Fruit fly (Drosophila melanogaster) whole organism, embryonic: ENCODE measurements around the gene TTLL4A.

ENCODE experiments used
- CG11093 ChIP-seq: fragments of 200-800 bp; sonication (Bioruptor generic); IDR thresholded peaks from 3 replicates; pipeline ENCODE4 v1.3.6; 2022; ENCODE audit warnings: missing biosample characterization, missing genetic modification characterization
- CG13424 ChIP-seq: fragments of 200-800 bp; sonication (Bioruptor generic); optimal IDR thresholded peaks from 2 replicates; lab custom pipeline; 2019; ENCODE audit warnings: missing biosample characterization, mild to moderate bottlenecking, missing genetic modification characterization, moderate library complexity
- CG15073 ChIP-seq: fragments of 200-800 bp; sonication (Bioruptor generic); optimal IDR thresholded peaks from 2 replicates; lab custom pipeline; 2016; ENCODE audit warnings: missing biosample characterization, missing genetic modification characterization
- CG1529 ChIP-seq: fragments of 200-800 bp; sonication (Bioruptor generic); optimal IDR thresholded peaks from 3 replicates; lab custom pipeline; 2018; ENCODE audit warnings: missing biosample characterization, missing genetic modification characterization
- CG15696 ChIP-seq: fragments of 200-800 bp; sonication (Bioruptor generic); optimal IDR thresholded peaks from 2 replicates; lab custom pipeline; 2019; ENCODE audit warnings: missing biosample characterization, mild to moderate bottlenecking, missing genetic modification characterization, moderate library complexity
- CG16779 ChIP-seq: fragments of 200-800 bp; sonication (Bioruptor generic); IDR thresholded peaks from 2 replicates; pipeline ENCODE4 v1.3.6; 2022; ENCODE audit warnings: missing biosample characterization, missing genetic modification characterization
- CG17359 ChIP-seq: fragments of 200-800 bp; sonication (Bioruptor generic); optimal IDR thresholded peaks from 3 replicates; lab custom pipeline; 2018; ENCODE audit warnings: missing biosample characterization, mild to moderate bottlenecking, missing genetic modification characterization, moderate library complexity
- CG32532 ChIP-seq: fragments of 200-800 bp; sonication (Bioruptor generic); IDR thresholded peaks from 2 replicates; pipeline ENCODE4 v1.3.6; 2022; ENCODE audit warnings: missing biosample characterization, missing genetic modification characterization
- CG3281 ChIP-seq: fragments of 200-800 bp; sonication (Bioruptor generic); optimal IDR thresholded peaks from 3 replicates; lab custom pipeline; 2017; ENCODE audit warnings: missing biosample characterization, mild to moderate bottlenecking, missing genetic modification characterization
- CG33557 ChIP-seq: fragments of 200-800 bp; sonication (Bioruptor generic); optimal IDR thresholded peaks from 2 replicates; lab custom pipeline; 2019; ENCODE audit warnings: missing biosample characterization, mild to moderate bottlenecking, missing genetic modification characterization, moderate library complexity
- CG34376 ChIP-seq: fragments of 200-800 bp; sonication (Bioruptor generic); optimal IDR thresholded peaks from 2 replicates; lab custom pipeline; 2018; ENCODE audit warnings: missing biosample characterization, mild to moderate bottlenecking, missing genetic modification characterization
- CG3847 ChIP-seq: fragments of 200-800 bp; sonication (Bioruptor generic); IDR thresholded peaks from 2 replicates; pipeline ENCODE4 v1.3.6; 2022; ENCODE audit warnings: missing biosample characterization, missing genetic modification characterization
- CG43689 ChIP-seq: fragments of 200-800 bp; sonication (Bioruptor generic); IDR thresholded peaks from 2 replicates; pipeline ENCODE4 v1.3.6; 2022; ENCODE audit warnings: missing biosample characterization, missing genetic modification characterization
- CG5245 ChIP-seq: fragments of 200-800 bp; sonication (Bioruptor generic); optimal IDR thresholded peaks from 3 replicates; lab custom pipeline; 2016; ENCODE audit warnings: missing biosample characterization, missing genetic modification characterization
- CG6791 ChIP-seq: fragments of 200-800 bp; sonication (Bioruptor generic); IDR thresholded peaks from 3 replicates; pipeline ENCODE4 v1.3.6; 2022; ENCODE audit warnings: missing biosample characterization, missing genetic modification characterization; ENCODE audit not compliant: partially characterized antibody
- CG7745 ChIP-seq: fragments of 200-800 bp; sonication (Bioruptor generic); optimal IDR thresholded peaks from 2 replicates; lab custom pipeline; 2018; ENCODE audit warnings: missing biosample characterization, mild to moderate bottlenecking, missing genetic modification characterization, moderate library complexity
- CG9817 ChIP-seq: fragments of 200-800 bp; sonication (Bioruptor generic); optimal IDR thresholded peaks from 2 replicates; lab custom pipeline; 2018; ENCODE audit warnings: missing biosample characterization, mild to moderate bottlenecking, missing genetic modification characterization, moderate library complexity
- E2f2 ChIP-seq: fragments of 200-800 bp; sonication (Bioruptor generic); IDR thresholded peaks from 2 replicates; pipeline ENCODE4 v1.3.6; 2022; ENCODE audit warnings: missing biosample characterization, missing genetic modification characterization
- Fer1 ChIP-seq: fragments of 200-800 bp; sonication (Bioruptor generic); optimal IDR thresholded peaks from 2 replicates; lab custom pipeline; 2017; ENCODE audit warnings: missing biosample characterization, mild to moderate bottlenecking, missing genetic modification characterization
- Fer3 ChIP-seq: fragments of 200-800 bp; sonication (Bioruptor generic); optimal IDR thresholded peaks from 2 replicates; lab custom pipeline; 2018; ENCODE audit warnings: missing biosample characterization, mild to moderate bottlenecking, missing genetic modification characterization, moderate library complexity
- H15 ChIP-seq: fragments of 200-800 bp; sonication (Bioruptor generic); IDR thresholded peaks from 3 replicates; pipeline ENCODE4 v1.3.6; 2022; ENCODE audit warnings: missing biosample characterization, missing genetic modification characterization
- HLH3B ChIP-seq: fragments of 200-800 bp; sonication (Bioruptor generic); IDR thresholded peaks from 2 replicates; pipeline ENCODE4 v1.3.6; 2022; ENCODE audit warnings: missing biosample characterization, missing genetic modification characterization
- HmgD ChIP-seq: fragments of 200-800 bp; sonication (Bioruptor generic); optimal IDR thresholded peaks from 3 replicates; lab custom pipeline; 2016; ENCODE audit warnings: missing biosample characterization, missing genetic modification characterization
- Hr39 ChIP-seq: fragments of >200 bp; optimal IDR thresholded peaks from 2 replicates; lab custom pipeline; 2017
- Jarid2 ChIP-seq: fragments of 200-800 bp; sonication (Bioruptor generic); optimal IDR thresholded peaks from 3 replicates; lab custom pipeline; 2017; ENCODE audit warnings: mild to moderate bottlenecking, missing biosample characterization, missing genetic modification reagents, missing genetic modification characterization
- Lim3 ChIP-seq: fragments of 200-800 bp; sonication (Bioruptor generic); IDR thresholded peaks from 2 replicates; pipeline ENCODE4 v1.3.6; 2022; ENCODE audit warnings: missing biosample characterization, missing genetic modification characterization
- MESR4 ChIP-seq: fragments of 200-800 bp; sonication (Bioruptor generic); optimal IDR thresholded peaks from 2 replicates; lab custom pipeline; 2018; ENCODE audit warnings: missing biosample characterization, mild to moderate bottlenecking, missing genetic modification characterization, moderate library complexity
- Mes4 ChIP-seq: fragments of 200-800 bp; sonication (Bioruptor generic); optimal IDR thresholded peaks from 2 replicates; lab custom pipeline; 2016; ENCODE audit warnings: missing biosample characterization, missing genetic modification characterization
- NC2α ChIP-seq: fragments of 200-800 bp; sonication (Bioruptor generic); optimal IDR thresholded peaks from 2 replicates; lab custom pipeline; 2016; ENCODE audit warnings: missing biosample characterization, missing genetic modification characterization
- Usf ChIP-seq: fragments of 200-800 bp; sonication (Bioruptor generic); optimal IDR thresholded peaks from 2 replicates; lab custom pipeline; 2017; ENCODE audit warnings: missing genotype, missing biosample characterization, missing genetic modification characterization
- ab ChIP-seq: fragments of 200-800 bp; sonication (Bioruptor generic); optimal IDR thresholded peaks from 2 replicates; lab custom pipeline; 2016; ENCODE audit warnings: missing biosample characterization, missing genetic modification characterization
- abd-A ChIP-seq: fragments of 200-800 bp; sonication (Bioruptor generic); optimal IDR thresholded peaks from 3 replicates; lab custom pipeline; 2019; ENCODE audit warnings: missing biosample characterization, mild to moderate bottlenecking, missing genetic modification characterization, moderate library complexity
- ase ChIP-seq: fragments of 200-800 bp; sonication (Bioruptor generic); IDR thresholded peaks from 3 replicates; pipeline ENCODE4 v1.3.6; 2022; ENCODE audit warnings: missing biosample characterization, missing genetic modification characterization
- ash1 ChIP-seq: fragments of 200-800 bp; sonication (Bioruptor generic); optimal IDR thresholded peaks from 2 replicates; lab custom pipeline; 2018; ENCODE audit warnings: missing biosample characterization, mild to moderate bottlenecking, missing genetic modification characterization
- ato ChIP-seq: fragments of 200-800 bp; sonication (Bioruptor generic); IDR thresholded peaks from 2 replicates; pipeline ENCODE4 v1.3.6; 2022; ENCODE audit warnings: missing biosample characterization, missing genetic modification characterization; ENCODE audit not compliant: partially characterized antibody
- en ChIP-seq: fragments of 200-800 bp; sonication (Bioruptor generic); optimal IDR thresholded peaks from 2 replicates; lab custom pipeline; 2016; ENCODE audit warnings: missing biosample characterization, missing genetic modification characterization
- fd64A ChIP-seq: fragments of 200-800 bp; sonication (Bioruptor generic); optimal IDR thresholded peaks from 3 replicates; lab custom pipeline; 2018; ENCODE audit warnings: missing biosample characterization, mild to moderate bottlenecking, missing genetic modification characterization
- fru ChIP-seq: fragments of >200 bp; optimal IDR thresholded peaks from 2 replicates; lab custom pipeline; 2017
- fu2 ChIP-seq: fragments of 200-800 bp; sonication (Bioruptor generic); optimal IDR thresholded peaks from 2 replicates; lab custom pipeline; 2016; ENCODE audit warnings: missing biosample characterization, missing genetic modification characterization
- gro ChIP-seq: fragments of 200-800 bp; sonication (Bioruptor generic); optimal IDR thresholded peaks from 2 replicates; lab custom pipeline; 2016; ENCODE audit warnings: missing biosample characterization, missing genetic modification characterization
- knrl ChIP-seq: fragments of 200-800 bp; sonication (Bioruptor generic); IDR thresholded peaks from 3 replicates; pipeline ENCODE4 v1.3.6; 2022; ENCODE audit warnings: missing biosample characterization, missing genetic modification characterization; ENCODE audit not compliant: partially characterized antibody
- nerfin-1 ChIP-seq: fragments of 200-800 bp; sonication (Bioruptor generic); optimal IDR thresholded peaks from 3 replicates; lab custom pipeline; 2019; ENCODE audit warnings: missing biosample characterization, mild to moderate bottlenecking, missing genetic modification characterization, moderate library complexity
- nerfin-2 ChIP-seq: fragments of 200-800 bp; sonication (Bioruptor generic); IDR thresholded peaks from 2 replicates; pipeline ENCODE4 v1.3.6; 2022; ENCODE audit warnings: missing biosample characterization, missing genetic modification characterization; ENCODE audit not compliant: partially characterized antibody
- odd ChIP-seq: fragments of 200-800 bp; sonication (Bioruptor generic); optimal IDR thresholded peaks from 2 replicates; lab custom pipeline; 2017; ENCODE audit warnings: missing biosample characterization, mild to moderate bottlenecking, missing genetic modification characterization
- pan ChIP-seq, 4 experiments: fragments of >200 bp in 3 of 4; fragments of 200-800 bp in 1 of 4; sonication (Bioruptor generic) in 1 of 4; optimal IDR thresholded peaks in 3 of 4; IDR thresholded peaks in 1 of 4; 2 replicates each; pipeline versions ENCODE4 v1.3.6 to Lab custom; 2017 to 2022; ENCODE audit warnings: missing biosample characterization in 2 of 4, missing genetic modification characterization in 2 of 4, mixed read lengths in 1 of 4
- phol ChIP-seq: fragments of 200-800 bp; sonication (Bioruptor generic); optimal IDR thresholded peaks from 3 replicates; lab custom pipeline; 2018; ENCODE audit warnings: missing biosample characterization, mild to moderate bottlenecking, missing genetic modification characterization, moderate library complexity
- ranshi ChIP-seq: fragments of 200-800 bp; sonication (Bioruptor generic); IDR thresholded peaks from 2 replicates; pipeline ENCODE4 v1.3.6; 2022; ENCODE audit warnings: missing biosample characterization, missing genetic modification characterization
- scrt ChIP-seq: fragments of 200-800 bp; sonication (Bioruptor generic); optimal IDR thresholded peaks from 2 replicates; lab custom pipeline; 2018; ENCODE audit warnings: missing biosample characterization, mild to moderate bottlenecking, missing genetic modification characterization, moderate library complexity
- slou ChIP-seq: fragments of 200-800 bp; sonication (Bioruptor generic); optimal IDR thresholded peaks from 3 replicates; lab custom pipeline; 2016; ENCODE audit warnings: missing biosample characterization, missing genetic modification characterization
- vnd ChIP-seq: fragments of 200-800 bp; sonication (Bioruptor generic); IDR thresholded peaks from 3 replicates; pipeline ENCODE4 v1.3.6; 2022; ENCODE audit warnings: missing biosample characterization, missing genetic modification characterization; ENCODE audit not compliant: partially characterized antibody
- z ChIP-seq: fragments of 200-800 bp; sonication (Bioruptor generic); IDR thresholded peaks from 3 replicates; pipeline ENCODE4 v1.3.6; 2022; ENCODE audit warnings: missing biosample characterization, missing genetic modification characterization

The TTLL4A gene

DNA sequence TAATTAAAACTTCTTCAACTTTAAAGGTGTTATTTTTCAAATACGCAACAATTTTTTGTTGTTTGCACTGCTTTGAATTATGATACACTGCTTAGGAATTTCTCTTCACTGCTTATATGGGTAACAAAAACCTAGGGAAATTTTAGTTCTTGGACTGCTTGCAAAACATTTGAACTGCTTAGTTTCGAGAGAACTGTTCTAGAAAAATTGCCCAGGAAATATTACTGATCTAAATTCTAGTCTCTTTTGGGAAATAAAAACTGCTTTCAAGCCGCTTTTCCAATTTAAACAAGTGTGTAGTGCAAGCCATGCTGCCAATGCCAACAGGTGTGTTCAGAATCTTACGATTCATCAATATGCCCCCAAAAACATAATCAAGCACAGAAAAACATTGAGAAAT, 24.7 kb upstream of the TTLL4A start (continued):
- TF ChIP-seq nerfin-2 (GFP tag; lab: Robert Waterston, UW) (no peak), fu2 (GFP tag; lab: Kevin White, UChicago) (no peak), CG1529 (GFP tag; lab: Kevin White, UChicago) (no peak), Usf (no peak), CG17359 (peak; percentile 6), Hr39 (lab: Kevin White, UChicago) (no peak), Lim3 (GFP tag; lab: Robert Waterston, UW) (no peak), CG3281 (GFP tag; lab: Kevin White, UChicago) (no peak), CG16779 (GFP tag; lab: Robert Waterston, UW) (no peak), ase (GFP tag; lab: Robert Waterston, UW) (0 out of 3 replicates have a peak, but pooled peaks have one; percentile 21), CG3847 (no peak), CG43689 (no peak), CG15696 (peak; percentile 14), z (GFP tag; lab: Robert Waterston, UW) (no peak), Jarid2 (no peak), CG11093 (GFP tag; lab: Robert Waterston, UW) (no peak), CG15073 (no peak), pan (optimal IDR thresholded peaks at IDR 0.05; lab: Kevin White, UChicago) (no peak), pan (GFP tag; optimal IDR thresholded peaks at IDR 0.05 in 1 of 2, IDR thresholded peaks at IDR 0.05 in 1 of 2) (no peak), ato (no peak), Fer3 (tag; lab: Kevin White, UChicago) (peak; percentile 16), CG34376 (GFP tag; lab: Kevin White, UChicago) (no peak), en (GFP tag; lab: Kevin White, UChicago) (no peak), nerfin-1 (peak; percentile 32), Mes4 (GFP tag; lab: Kevin White, UChicago) (no peak), gro (no peak), HmgD (peak; percentile 52), Fer1 (GFP tag; lab: Kevin White, UChicago) (no peak), phol (tag; lab: Kevin White, UChicago) (peak; percentile 45), vnd (GFP tag; lab: Robert Waterston, UW) (no peak), HLH3B (GFP tag; lab: Robert Waterston, UW) (no peak), scrt (GFP tag; lab: Kevin White, UChicago) (peak; percentile 75), CG13424 (tag; lab: Kevin White, UChicago) (peak; percentile 32), slou (GFP tag; lab: Kevin White, UChicago) (no peak), E2f2 (GFP tag; lab: Robert Waterston, UW) (no peak; the same call in 1 of the 2 replicates), CG6791 (GFP tag; lab: Robert Waterston, UW) (peak; percentile 58; the same call in 2 of the 3 replicates), NC2α (GFP tag; lab: Kevin White, UChicago) (no peak), CG32532 (GFP tag; lab: Robert Waterston, UW) (no peak), knrl (GFP tag; lab: Robert Waterston, UW) (peak; percentile 64; the same call in 1 of the 3 replicates), CG5245 (GFP tag; lab: Kevin White, UChicago) (no peak), fru (lab: Kevin White, UChicago) (no peak), ab (GFP tag; lab: Kevin White, UChicago) (no peak), CG9817 (tag; lab: Kevin White, UChicago) (peak; percentile 42), odd (GFP tag; lab: Kevin White, UChicago) (no peak), H15 (GFP tag; lab: Robert Waterston, UW) (no peak), CG7745 (no peak), CG33557 (GFP tag; lab: Kevin White, UChicago) (peak; percentile 56), abd-A (tag; lab: Kevin White, UChicago) (no peak), ash1 (GFP tag; lab: Kevin White, UChicago) (no peak), fd64A (GFP tag; lab: Kevin White, UChicago) (no peak), ranshi (GFP tag; lab: Robert Waterston, UW) (no peak), MESR4 (no peak)
